Worm (Caenorhabditis elegans): ENCODE data around the gene F32E10.9.

The F32E10.9 gene

DNA sequence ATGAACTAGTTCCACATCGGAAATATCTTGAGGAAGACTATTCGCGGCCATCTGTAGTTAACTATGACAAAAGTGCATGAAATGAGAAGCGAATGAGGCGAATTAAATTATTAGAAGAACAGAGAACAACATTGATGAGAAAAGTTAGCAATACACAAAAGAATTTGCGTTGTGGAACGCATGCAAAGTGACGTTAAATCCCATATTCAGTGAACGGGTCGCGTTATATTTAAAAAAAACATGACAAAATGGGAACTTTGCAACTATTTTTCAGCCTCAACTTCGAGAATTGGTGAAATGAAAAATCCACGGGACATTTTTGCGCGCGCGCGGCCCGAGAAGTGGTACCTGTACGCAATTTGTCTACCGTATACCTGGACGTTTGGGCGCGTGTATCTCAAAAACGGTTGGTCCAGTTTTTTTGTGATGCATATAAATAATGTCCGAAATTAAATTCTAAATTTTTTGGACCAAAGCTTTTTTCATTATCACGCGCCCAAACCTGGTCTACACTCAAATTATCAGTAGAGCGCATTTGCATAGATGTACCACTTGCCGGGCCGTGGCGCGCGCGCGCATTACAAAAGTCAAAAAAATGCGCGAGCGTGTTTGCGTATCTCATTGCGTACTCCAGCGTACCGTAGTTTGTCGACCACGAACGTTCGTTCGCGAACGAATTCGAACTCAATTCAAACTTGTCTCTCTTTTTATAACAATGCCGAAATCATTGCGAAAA lies 15.7 kb downstream of the F32E10.9 start, which contains the start of the genes cdd-2 and oef-1:
TSS of gene cdd-2 (minus strand) at position 51 of the 736 bp plus-strand sequence.
TSS of gene oef-1 (plus strand) at position 575 of the 736 bp plus-strand sequence.
- TF ChIP-seq sea-1 (GFP tag; conservative IDR thresholded peaks at IDR 0.05) (no peak), pes-1 (GFP tag; IDR thresholded peaks at IDR 0.05) (no peak), ceh-36 (tag; optimal IDR thresholded peaks at IDR 0.05) (no peak), B0310.2 (tag; optimal IDR thresholded peaks at IDR 0.05) (no peak), ama-1 (optimal IDR thresholded peaks at IDR 0.05) (no peak), hmbx-1 (tag; optimal IDR thresholded peaks at IDR 0.05) (no peak), scrt-1 (GFP tag; IDR thresholded peaks at IDR 0.05) (no peak), ceh-13 (GFP tag; optimal IDR thresholded peaks at IDR 0.05) (no peak), flt-1 (GFP tag; IDR thresholded peaks at IDR 0.05) (no peak), tra-4 (tag; optimal IDR thresholded peaks at IDR 0.05) (no peak), hnd-1 (tag; optimal IDR thresholded peaks at IDR 0.05) (no peak), F13C5.2 (tag; optimal IDR thresholded peaks at IDR 0.05) (no peak), hmg-4 (GFP tag; optimal IDR thresholded peaks at IDR 0.05) (no peak), tbx-11 (GFP tag; IDR thresholded peaks at IDR 0.05) (no peak), aly-1 (tag; optimal IDR thresholded peaks at IDR 0.05) (no peak), tbx-37 (GFP tag; conservative IDR thresholded peaks at IDR 0.05) (no peak), ets-7 (tag; optimal IDR thresholded peaks at IDR 0.05) (no peak)

DNA sequence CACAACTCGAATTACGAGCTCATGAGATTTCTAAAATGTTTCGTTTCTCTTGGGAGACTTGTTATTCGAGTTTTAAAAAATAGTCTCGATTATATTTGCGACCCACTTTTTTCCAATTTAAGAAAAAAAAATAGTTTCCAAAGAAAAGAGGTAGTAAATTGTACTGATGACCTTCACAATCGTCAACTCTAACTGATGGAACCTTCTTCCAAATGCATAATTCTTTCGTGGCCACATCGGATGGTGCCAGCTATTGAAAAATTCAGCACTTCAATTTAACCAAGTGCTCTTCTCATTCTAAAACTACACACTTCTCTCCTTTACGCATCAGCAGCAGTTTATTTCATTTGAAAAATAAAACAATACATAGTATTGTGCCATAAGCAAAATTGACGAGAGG lies 20.1 kb downstream of the F32E10.9 start:
- TF ChIP-seq aly-1 (tag; optimal IDR thresholded peaks at IDR 0.05) (no peak), hmg-4 (GFP tag; optimal IDR thresholded peaks at IDR 0.05) (no peak), pes-1 (GFP tag; IDR thresholded peaks at IDR 0.05) (no peak), tbx-11 (GFP tag; IDR thresholded peaks at IDR 0.05) (no peak), tbx-37 (GFP tag; conservative IDR thresholded peaks at IDR 0.05) (no peak), ama-1 (optimal IDR thresholded peaks at IDR 0.05) (no peak), hnd-1 (tag; optimal IDR thresholded peaks at IDR 0.05) (no peak), ceh-13 (GFP tag; optimal IDR thresholded peaks at IDR 0.05) (no peak), ets-7 (tag; optimal IDR thresholded peaks at IDR 0.05) (no peak), ceh-36 (tag; optimal IDR thresholded peaks at IDR 0.05) (no peak), B0310.2 (tag; optimal IDR thresholded peaks at IDR 0.05) (no peak), hmbx-1 (tag; optimal IDR thresholded peaks at IDR 0.05) (no peak), tra-4 (tag; optimal IDR thresholded peaks at IDR 0.05) (no peak), flt-1 (GFP tag; IDR thresholded peaks at IDR 0.05) (no peak), scrt-1 (GFP tag; IDR thresholded peaks at IDR 0.05) (no peak), F13C5.2 (tag; optimal IDR thresholded peaks at IDR 0.05) (no peak), sea-1 (GFP tag; conservative IDR thresholded peaks at IDR 0.05) (no peak)

DNA sequence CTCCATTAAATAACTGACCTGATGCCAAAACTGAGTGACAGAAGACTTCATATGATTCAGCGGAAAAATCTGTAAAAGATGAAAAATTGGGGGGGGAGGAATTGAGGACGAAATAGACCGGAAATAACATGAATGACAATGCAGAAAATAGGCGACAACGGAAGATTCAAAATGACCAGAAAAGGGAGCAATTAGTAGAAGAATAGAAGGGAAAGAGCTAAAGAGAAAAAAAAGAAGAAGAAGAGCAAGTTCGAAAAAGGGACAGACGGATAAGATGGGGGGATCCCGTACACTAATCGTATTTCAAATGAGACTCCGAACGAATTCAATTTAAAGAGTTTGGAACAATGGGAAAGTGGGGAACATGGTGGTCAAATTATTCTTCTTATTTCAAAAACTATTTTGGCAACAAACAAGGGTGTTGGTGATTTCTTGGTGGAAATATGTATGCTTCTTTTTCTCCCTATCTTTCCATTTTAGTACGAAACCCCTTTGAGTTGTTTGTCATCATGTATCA lies 21.2 kb downstream of the F32E10.9 start, which contains the start of gene R05G6.10:
TSS of gene R05G6.10 (minus strand) at position 51 of the 517 bp plus-strand sequence.
- TF ChIP-seq ceh-13 (GFP tag; optimal IDR thresholded peaks at IDR 0.05): no peak
- TF ChIP-seq scrt-1 (GFP tag; IDR thresholded peaks at IDR 0.05): no peak
- no peak for TF ChIP-seq hmg-4 (GFP tag; optimal IDR thresholded peaks at IDR 0.05)
- TF ChIP-seq hmbx-1 (tag; optimal IDR thresholded peaks at IDR 0.05): no peak
- no peak for TF ChIP-seq aly-1 (tag; optimal IDR thresholded peaks at IDR 0.05)
- no peak for TF ChIP-seq ama-1 (optimal IDR thresholded peaks at IDR 0.05)
- TF ChIP-seq pes-1 (GFP tag; IDR thresholded peaks at IDR 0.05): no peak
- TF ChIP-seq F13C5.2 (tag; optimal IDR thresholded peaks at IDR 0.05): no peak
- no peak for TF ChIP-seq flt-1 (GFP tag; IDR thresholded peaks at IDR 0.05)
- no peak for TF ChIP-seq hnd-1 (tag; optimal IDR thresholded peaks at IDR 0.05)
- TF ChIP-seq B0310.2 (tag; optimal IDR thresholded peaks at IDR 0.05): no peak
- no peak for TF ChIP-seq ceh-36 (tag; optimal IDR thresholded peaks at IDR 0.05)
- TF ChIP-seq tra-4 (tag; optimal IDR thresholded peaks at IDR 0.05): no peak
- no peak for TF ChIP-seq sea-1 (GFP tag; conservative IDR thresholded peaks at IDR 0.05)
- TF ChIP-seq ets-7 (tag; optimal IDR thresholded peaks at IDR 0.05): no peak

DNA sequence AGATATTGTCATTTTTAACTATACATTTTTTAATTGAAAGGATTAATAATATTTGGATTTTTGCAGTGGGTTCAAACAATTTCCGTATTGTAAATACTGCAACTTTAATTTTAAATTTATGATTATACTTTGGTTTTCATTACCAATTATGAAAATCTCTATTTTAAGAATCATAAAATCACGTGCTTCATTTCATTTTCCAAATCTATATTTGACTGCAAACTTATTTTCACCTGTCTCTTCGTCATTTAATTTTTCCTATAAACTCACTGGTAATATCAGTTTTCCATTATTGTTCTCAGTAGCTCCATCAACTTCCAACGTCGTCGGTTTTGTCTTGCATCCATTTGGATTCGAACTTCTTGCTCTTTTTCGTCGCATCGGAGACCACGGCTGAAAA lies 31.4 kb downstream of the F32E10.9 start, which contains the start of gene R05G6.1:
TSS of gene R05G6.1 (plus strand) at position 301 of the 400 bp plus-strand sequence.
- TF ChIP-seq hnd-1 (tag; optimal IDR thresholded peaks at IDR 0.05) (no peak), flt-1 (GFP tag; IDR thresholded peaks at IDR 0.05) (no peak), tbx-37 (GFP tag; conservative IDR thresholded peaks at IDR 0.05) (no peak), ets-7 (tag; optimal IDR thresholded peaks at IDR 0.05) (no peak), scrt-1 (GFP tag; IDR thresholded peaks at IDR 0.05) (no peak), F13C5.2 (tag; optimal IDR thresholded peaks at IDR 0.05) (no peak), tbx-11 (GFP tag; IDR thresholded peaks at IDR 0.05) (no peak), ama-1 (optimal IDR thresholded peaks at IDR 0.05) (no peak), hmg-4 (GFP tag; optimal IDR thresholded peaks at IDR 0.05) (no peak), B0310.2 (tag; optimal IDR thresholded peaks at IDR 0.05) (no peak), pes-1 (GFP tag; IDR thresholded peaks at IDR 0.05) (no peak), hmbx-1 (tag; optimal IDR thresholded peaks at IDR 0.05) (no peak), ceh-13 (GFP tag; optimal IDR thresholded peaks at IDR 0.05) (no peak)

DNA sequence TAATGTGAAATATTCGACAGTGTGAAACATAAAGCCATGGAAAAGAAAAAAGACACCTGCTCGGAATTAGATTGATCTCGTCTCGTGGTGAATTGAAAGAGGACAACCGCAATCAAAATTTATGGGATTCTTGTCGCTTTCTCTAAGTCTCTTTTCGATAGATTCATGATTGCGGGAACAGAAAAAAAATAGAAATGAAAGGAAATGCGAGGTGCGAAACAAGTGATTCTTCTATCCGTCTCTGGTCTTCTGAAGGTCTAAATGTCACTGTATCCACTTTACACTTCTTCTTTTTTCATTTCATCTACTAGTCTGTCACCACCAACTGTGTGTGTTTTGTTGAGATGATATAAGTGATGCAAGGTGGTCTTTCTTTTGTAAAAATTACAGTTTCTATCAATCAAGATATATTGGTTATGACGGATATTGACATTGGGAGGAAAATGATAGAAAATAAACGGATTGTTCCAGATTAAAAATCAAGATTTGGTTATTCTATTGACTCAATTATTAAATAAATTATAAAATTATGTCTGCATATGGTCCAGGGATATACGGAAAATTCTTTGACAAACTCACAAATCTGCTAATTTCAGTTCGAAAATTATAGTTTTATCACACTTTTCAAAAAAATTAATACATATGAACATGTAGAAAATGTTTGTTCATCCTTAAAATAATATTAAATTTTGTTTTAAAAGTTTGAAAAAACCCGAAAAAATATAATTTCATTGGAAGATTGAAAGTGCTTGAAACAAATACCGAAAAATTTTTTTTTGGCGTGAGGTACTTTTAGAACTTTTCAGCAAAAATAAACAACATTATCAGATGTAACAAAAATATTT lies 33.3 kb downstream of the F32E10.9 start:
- no peak for TF ChIP-seq ceh-13 (GFP tag; optimal IDR thresholded peaks at IDR 0.05)
- no peak for TF ChIP-seq ets-7 (tag; optimal IDR thresholded peaks at IDR 0.05)
- no peak for TF ChIP-seq hmbx-1 (tag; optimal IDR thresholded peaks at IDR 0.05)
- TF ChIP-seq ama-1 (optimal IDR thresholded peaks at IDR 0.05): no peak
- TF ChIP-seq aly-1 (tag; optimal IDR thresholded peaks at IDR 0.05): no peak
- no peak for TF ChIP-seq hmg-4 (GFP tag; optimal IDR thresholded peaks at IDR 0.05)
- no peak for TF ChIP-seq sea-1 (GFP tag; conservative IDR thresholded peaks at IDR 0.05)
- TF ChIP-seq F13C5.2 (tag; optimal IDR thresholded peaks at IDR 0.05): no peak
- no peak for TF ChIP-seq ceh-36 (tag; optimal IDR thresholded peaks at IDR 0.05)
- TF ChIP-seq tbx-11 (GFP tag; IDR thresholded peaks at IDR 0.05): no peak
- no peak for TF ChIP-seq pes-1 (GFP tag; IDR thresholded peaks at IDR 0.05)
- TF ChIP-seq tra-4 (tag; optimal IDR thresholded peaks at IDR 0.05): no peak
- no peak for TF ChIP-seq flt-1 (GFP tag; IDR thresholded peaks at IDR 0.05)
- TF ChIP-seq scrt-1 (GFP tag; IDR thresholded peaks at IDR 0.05): no peak

DNA sequence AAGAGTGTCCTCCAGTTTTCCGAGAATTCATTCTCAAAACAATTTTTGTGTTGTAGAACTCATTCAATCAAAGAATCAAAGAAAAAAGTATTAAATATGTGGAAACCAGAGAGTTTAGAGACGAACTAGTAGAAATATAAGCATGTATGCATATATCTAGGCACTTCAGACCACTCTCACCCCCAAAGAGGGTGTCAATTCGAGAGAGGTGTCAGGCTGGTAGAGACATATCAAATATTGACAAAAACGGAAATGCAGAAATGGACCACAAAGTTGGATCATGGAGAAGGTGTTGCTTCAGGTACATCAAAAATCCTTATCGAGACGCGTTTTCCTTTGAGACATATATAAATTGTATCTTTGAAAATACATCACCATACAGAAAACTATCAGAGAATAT lies 40.0 kb downstream of the F32E10.9 start:
- TF ChIP-seq flt-1 (GFP tag; IDR thresholded peaks at IDR 0.05): no peak
- TF ChIP-seq scrt-1 (GFP tag; IDR thresholded peaks at IDR 0.05): no peak
- TF ChIP-seq hnd-1 (tag; optimal IDR thresholded peaks at IDR 0.05): no peak
- no peak for TF ChIP-seq tbx-37 (GFP tag; conservative IDR thresholded peaks at IDR 0.05)
- TF ChIP-seq sea-1 (GFP tag; conservative IDR thresholded peaks at IDR 0.05): no peak
- TF ChIP-seq ceh-36 (tag; optimal IDR thresholded peaks at IDR 0.05): no peak
- TF ChIP-seq ceh-13 (GFP tag; optimal IDR thresholded peaks at IDR 0.05): no peak
- TF ChIP-seq tbx-11 (GFP tag; IDR thresholded peaks at IDR 0.05): no peak
- TF ChIP-seq aly-1 (tag; optimal IDR thresholded peaks at IDR 0.05): no peak
- TF ChIP-seq ama-1 (optimal IDR thresholded peaks at IDR 0.05): no peak
- TF ChIP-seq pes-1 (GFP tag; IDR thresholded peaks at IDR 0.05): no peak
- TF ChIP-seq tra-4 (tag; optimal IDR thresholded peaks at IDR 0.05): no peak
